Worm (Caenorhabditis elegans) whole organism, early embryonic: ENCODE results near the gene srd-8.

Source experiments
- B0310.2 ChIP-seq: sonication (generic microtip); optimal IDR thresholded peaks from 2 replicates; lab custom pipeline; 2016; ENCODE audit warnings: mild to moderate bottlenecking, missing genetic modification characterization, missing compliant biosample characterization
- F13C5.2 ChIP-seq: sonication (generic microtip); optimal IDR thresholded peaks from 2 replicates; lab custom pipeline; 2017; ENCODE audit warnings: mild to moderate bottlenecking, missing genetic modification characterization, inconsistent platforms, missing compliant biosample characterization
- aly-1 ChIP-seq: sonication (generic microtip); optimal IDR thresholded peaks from 2 replicates; lab custom pipeline; 2016; ENCODE audit warnings: missing genetic modification characterization, missing compliant biosample characterization
- ama-1 ChIP-seq: fragments of 150-350 bp; optimal IDR thresholded peaks from 2 replicates; lab custom pipeline; 2014
- ceh-13 ChIP-seq: fragments of 200-800 bp; sonication (Bioruptor generic); optimal IDR thresholded peaks from 2 replicates; lab custom pipeline; 2018; ENCODE audit warnings: mild to moderate bottlenecking, missing genetic modification characterization, missing compliant biosample characterization
- ceh-36 ChIP-seq: sonication (generic microtip); optimal IDR thresholded peaks from 2 replicates; lab custom pipeline; 2016; ENCODE audit warnings: missing genetic modification characterization, inconsistent platforms, missing compliant biosample characterization
- ets-7 ChIP-seq: sonication (generic microtip); optimal IDR thresholded peaks from 2 replicates; lab custom pipeline; 2016; ENCODE audit warnings: missing genotype, missing genetic modification characterization, missing compliant biosample characterization
- flt-1 ChIP-seq: fragments of 200-800 bp; sonication (Bioruptor generic); IDR thresholded peaks from 2 replicates; pipeline ENCODE4 v1.3.6; 2022; ENCODE audit warnings: missing genetic modification characterization, missing compliant biosample characterization
- hmbx-1 ChIP-seq: sonication (generic microtip); optimal IDR thresholded peaks from 2 replicates; lab custom pipeline; 2016; ENCODE audit warnings: mild to moderate bottlenecking, missing genetic modification characterization, missing compliant biosample characterization
- hmg-4 ChIP-seq: fragments of 200-800 bp; sonication (Bioruptor generic); optimal IDR thresholded peaks from 2 replicates; lab custom pipeline; 2018; ENCODE audit warnings: mild to moderate bottlenecking, missing genetic modification characterization, missing compliant biosample characterization
- hnd-1 ChIP-seq: sonication (generic microtip); optimal IDR thresholded peaks from 2 replicates; lab custom pipeline; 2016; ENCODE audit warnings: missing genetic modification characterization, missing compliant biosample characterization
- pes-1 ChIP-seq: fragments of 200-800 bp; sonication (Bioruptor generic); IDR thresholded peaks from 2 replicates; pipeline ENCODE4 v1.3.6; 2022; ENCODE audit warnings: missing genetic modification reagents, missing genetic modification characterization, missing compliant biosample characterization
- scrt-1 ChIP-seq: fragments of 200-800 bp; sonication (Bioruptor generic); IDR thresholded peaks from 2 replicates; pipeline ENCODE4 v1.3.6; 2022; ENCODE audit warnings: missing genetic modification characterization, missing compliant biosample characterization
- sea-1 ChIP-seq: fragments of 200-800 bp; sonication (Bioruptor generic); conservative IDR thresholded peaks from 2 replicates; pipeline ENCODE4 v1.3.6; 2022; ENCODE audit warnings: missing genetic modification characterization, missing compliant biosample characterization
- tbx-11 ChIP-seq: fragments of 200-800 bp; sonication (Bioruptor generic); IDR thresholded peaks from 2 replicates; pipeline ENCODE4 v1.3.6; 2022; ENCODE audit warnings: missing genetic modification characterization, missing compliant biosample characterization
- tbx-37 ChIP-seq: fragments of 200-800 bp; sonication (Bioruptor generic); conservative IDR thresholded peaks from 2 replicates; pipeline ENCODE4 v1.3.6; 2022; ENCODE audit warnings: missing genetic modification reagents, missing genetic modification characterization, missing compliant biosample characterization
- tra-4 ChIP-seq: sonication (generic microtip); optimal IDR thresholded peaks from 2 replicates; lab custom pipeline; 2017; ENCODE audit warnings: missing genetic modification characterization, missing compliant biosample characterization

srd-8 gene

DNA sequence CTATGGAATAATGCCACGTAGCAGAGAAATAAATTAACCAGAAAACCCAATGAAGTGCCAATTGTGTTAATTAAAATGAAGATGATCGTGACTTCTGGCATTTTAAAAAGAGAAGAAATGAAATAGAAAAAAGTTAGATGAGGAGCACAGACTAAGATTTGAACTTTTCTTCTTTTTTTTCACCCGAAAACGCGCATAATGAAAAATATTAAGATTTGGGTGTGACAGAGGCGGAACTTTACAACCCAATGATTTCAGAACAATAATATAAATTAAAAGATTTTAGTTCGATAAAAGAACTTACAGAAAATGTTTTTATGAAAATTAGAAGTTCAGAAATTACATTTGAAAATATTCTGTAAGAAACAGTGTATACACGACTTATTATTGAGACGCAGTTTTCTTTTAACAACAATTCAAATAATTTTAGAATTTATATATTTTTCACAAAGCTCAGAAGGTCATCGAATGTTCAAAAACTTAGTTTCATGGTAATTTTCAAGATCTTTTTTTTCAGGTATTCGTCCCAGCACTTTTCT lies at the start of gene srd-8, which contains the start of gene B0547.2:
srd-8 (minus strand) TSS at position 101 of the 539 bp plus-strand sequence.
B0547.2 (plus strand) TSS at position 489 of the 539 bp plus-strand sequence.
- TF ChIP-seq ceh-36 (tag; lab: Kevin White, UChicago), result no peak
- no peak for TF ChIP-seq scrt-1
- TF ChIP-seq hmbx-1 (tag; lab: Kevin White, UChicago), result no peak
- no peak for TF ChIP-seq hmg-4
- TF ChIP-seq ets-7, result no peak
- no peak for TF ChIP-seq flt-1 (GFP tag; lab: Robert Waterston, UW)
- TF ChIP-seq tra-4 (tag; lab: Kevin White, UChicago), result no peak
- TF ChIP-seq tbx-11, result no peak
- TF ChIP-seq F13C5.2, result no peak
- TF ChIP-seq hnd-1 (tag; lab: Kevin White, UChicago), result no peak
- TF ChIP-seq ceh-13 (GFP tag; lab: Kevin White, UChicago), result no peak
- no peak for TF ChIP-seq pes-1 (GFP tag; lab: Robert Waterston, UW)

DNA sequence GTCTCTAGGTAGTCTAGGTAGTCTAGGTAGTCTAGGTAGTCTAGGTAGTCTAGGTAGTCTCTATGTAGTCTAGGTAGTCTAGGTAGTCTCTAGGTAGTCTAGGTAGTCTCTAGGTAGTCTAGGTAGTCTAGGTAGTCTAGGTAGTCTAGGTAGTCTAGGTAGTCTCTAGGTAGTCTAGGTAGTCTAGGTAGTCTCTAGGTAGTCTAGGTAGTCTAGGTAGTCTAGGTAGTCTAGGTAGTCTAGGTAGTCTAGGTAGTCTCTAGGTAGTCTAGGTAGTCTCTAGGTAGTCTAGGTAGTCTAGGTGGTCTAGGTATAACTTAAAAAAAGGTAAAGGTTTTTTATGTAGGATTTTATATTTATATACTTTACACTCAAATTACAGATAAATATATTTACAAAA lies 45.8 kb upstream of the srd-8 start:
- TF ChIP-seq tbx-37, result peak; percentile 48; the same call in 1 of the 2 replicates
- peak; percentile 49; the same call in 1 of the 2 replicates for TF ChIP-seq flt-1 (GFP tag; lab: Robert Waterston, UW)

DNA sequence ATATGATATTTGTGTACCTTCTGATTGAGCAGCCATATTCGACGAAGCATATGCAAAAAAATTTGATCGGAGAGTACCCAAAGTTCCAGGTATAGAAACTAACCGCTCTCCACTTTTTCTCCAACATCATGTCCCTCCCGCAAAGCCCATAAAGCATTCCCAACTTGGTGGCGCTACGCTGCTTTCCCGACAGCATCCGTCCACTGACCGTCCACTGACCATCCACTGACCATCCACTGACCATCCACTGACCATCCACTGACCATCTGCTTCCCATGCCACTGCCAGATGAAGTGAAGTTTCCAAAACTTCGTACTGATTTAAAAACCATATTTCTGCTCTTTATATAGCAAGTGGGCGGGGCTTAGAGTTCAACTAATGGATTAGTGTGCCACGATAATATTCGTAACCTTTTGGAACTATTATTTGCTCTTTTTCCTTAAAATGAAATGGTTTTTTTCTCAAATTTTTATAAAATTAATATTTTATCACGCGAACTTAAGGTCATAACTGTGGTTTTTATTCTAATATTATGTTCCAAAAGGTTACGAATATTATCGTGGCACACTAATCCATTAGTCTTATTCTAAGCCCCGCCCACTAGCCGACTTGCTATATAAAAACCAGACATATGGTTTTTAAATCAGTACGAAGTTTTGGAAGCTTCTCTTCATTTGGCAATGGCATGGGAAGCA lies 45.1 kb upstream of the srd-8 start, which contains the start of gene C55C3.8:
C55C3.8 (plus strand) TSS at position 645 of the 695 bp plus-strand sequence.
- TF ChIP-seq scrt-1, result no peak
- TF ChIP-seq B0310.2 (tag; lab: Kevin White, UChicago), result no peak
- no peak for TF ChIP-seq hmbx-1 (tag; lab: Kevin White, UChicago)
- no peak for TF ChIP-seq sea-1
- no peak for TF ChIP-seq ama-1 (lab: Kevin White, UChicago)
- TF ChIP-seq ets-7, result no peak
- no peak for TF ChIP-seq ceh-13 (GFP tag; lab: Kevin White, UChicago)
- TF ChIP-seq pes-1 (GFP tag; lab: Robert Waterston, UW), result no peak
- TF ChIP-seq tbx-37, result no peak
- no peak for TF ChIP-seq hnd-1 (tag; lab: Kevin White, UChicago)
- no peak for TF ChIP-seq tbx-11
- no peak for TF ChIP-seq ceh-36 (tag; lab: Kevin White, UChicago)

DNA sequence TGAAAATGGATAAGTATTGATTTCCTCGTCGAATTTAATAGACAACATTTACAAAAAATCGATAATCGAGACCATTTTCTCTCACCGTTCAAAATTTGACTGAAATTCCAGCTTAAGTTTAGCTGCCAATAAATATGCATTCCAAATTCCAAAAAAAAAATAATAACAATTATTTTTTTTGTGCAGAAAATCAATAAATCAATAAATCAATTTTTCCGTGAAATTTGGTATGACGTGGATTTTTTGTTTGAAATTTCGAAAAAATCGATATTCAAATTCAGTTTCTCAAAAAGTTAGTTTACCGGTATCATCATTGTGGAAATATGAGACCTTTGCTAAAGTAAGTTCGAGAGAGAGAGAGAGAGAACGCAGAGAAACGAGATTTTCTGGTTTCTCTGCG lies 39.6 kb upstream of the srd-8 start, which contains the start of gene C55C3.3:
C55C3.3 (plus strand) TSS at position 274 of the 400 bp plus-strand sequence.
- TF ChIP-seq hnd-1 (tag; lab: Kevin White, UChicago) (no peak), hmg-4 (no peak), ceh-13 (GFP tag; lab: Kevin White, UChicago) (no peak), sea-1 (no peak), F13C5.2 (no peak), ets-7 (no peak)

DNA sequence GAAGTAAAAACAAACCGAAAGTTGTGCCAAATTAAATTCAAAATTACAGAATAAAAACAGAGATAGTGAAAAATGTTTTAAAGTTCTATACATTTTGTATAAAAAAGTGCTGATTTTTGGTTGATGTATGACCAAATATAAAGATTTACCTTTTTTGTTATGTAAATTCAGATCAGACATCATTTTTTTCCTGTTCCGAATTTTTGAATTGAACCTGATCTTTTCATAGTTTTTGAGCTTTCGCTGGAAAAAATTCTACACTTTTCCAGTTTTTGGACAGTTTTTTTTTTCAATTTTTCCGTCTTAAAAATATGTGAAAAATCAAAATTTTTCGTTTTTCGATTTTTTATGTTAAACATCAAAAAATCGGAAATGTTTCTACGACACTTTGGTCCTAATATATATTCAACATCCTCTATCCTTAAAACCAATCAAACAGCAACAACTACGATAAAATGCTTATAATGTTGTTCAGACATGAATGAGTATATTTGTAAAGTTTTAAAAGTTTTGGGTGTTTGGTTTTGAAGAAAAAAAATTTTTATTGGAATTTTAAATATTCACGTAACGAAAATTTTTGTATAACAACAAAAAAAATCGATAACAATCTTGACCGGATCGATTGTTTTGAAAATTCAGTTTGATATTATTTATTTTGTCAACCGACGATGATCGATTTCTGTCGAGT lies 37.3 kb upstream of the srd-8 start, which contains the start of the genes C55C3.7 and C55C3.6:
C55C3.7 (minus strand) TSS at position 101 of the 688 bp plus-strand sequence.
C55C3.6 (plus strand) TSS at position 638 of the 688 bp plus-strand sequence.
- TF ChIP-seq ceh-36 (tag; lab: Kevin White, UChicago) (no peak), sea-1 (no peak), hmbx-1 (tag; lab: Kevin White, UChicago) (no peak), ceh-13 (GFP tag; lab: Kevin White, UChicago) (no peak), hnd-1 (tag; lab: Kevin White, UChicago) (no peak), F13C5.2 (no peak), tbx-11 (no peak), ets-7 (no peak), hmg-4 (no peak), ama-1 (lab: Kevin White, UChicago) (no peak), B0310.2 (tag; lab: Kevin White, UChicago) (no peak), tra-4 (tag; lab: Kevin White, UChicago) (no peak), pes-1 (GFP tag; lab: Robert Waterston, UW) (no peak), scrt-1 (no peak), tbx-37 (no peak), flt-1 (GFP tag; lab: Robert Waterston, UW) (no peak)

DNA sequence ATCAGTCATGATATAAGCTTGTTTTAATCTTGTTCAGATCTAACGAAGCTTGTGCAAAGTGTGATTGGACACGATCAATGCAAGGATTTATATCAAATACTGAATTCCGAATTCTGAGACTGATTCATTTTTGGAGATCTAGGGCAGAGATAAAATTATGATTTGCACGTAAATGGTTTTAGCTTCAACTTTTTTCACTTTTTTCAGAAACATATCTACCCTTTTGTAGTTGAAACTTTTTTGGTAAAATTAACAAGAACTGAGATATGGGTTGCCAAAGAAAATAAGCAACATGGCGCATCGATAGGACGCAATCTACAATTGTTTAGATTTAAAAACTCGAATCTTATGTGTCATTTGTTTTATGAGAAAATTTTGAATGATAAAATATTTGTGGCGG lies 32.6 kb upstream of the srd-8 start, which contains the start of gene C55C3.4:
C55C3.4 (minus strand) TSS at position 101 of the 400 bp plus-strand sequence.
- TF ChIP-seq hmbx-1 (tag; lab: Kevin White, UChicago) (no peak), ets-7 (no peak), scrt-1 (no peak), pes-1 (GFP tag; lab: Robert Waterston, UW) (no peak), hnd-1 (tag; lab: Kevin White, UChicago) (no peak), tbx-37 (no peak), hmg-4 (no peak), aly-1 (no peak), sea-1 (no peak), tbx-11 (no peak), B0310.2 (tag; lab: Kevin White, UChicago) (no peak), ama-1 (lab: Kevin White, UChicago) (no peak), ceh-36 (tag; lab: Kevin White, UChicago) (no peak), ceh-13 (GFP tag; lab: Kevin White, UChicago) (no peak), F13C5.2 (no peak), flt-1 (GFP tag; lab: Robert Waterston, UW) (no peak)

DNA sequence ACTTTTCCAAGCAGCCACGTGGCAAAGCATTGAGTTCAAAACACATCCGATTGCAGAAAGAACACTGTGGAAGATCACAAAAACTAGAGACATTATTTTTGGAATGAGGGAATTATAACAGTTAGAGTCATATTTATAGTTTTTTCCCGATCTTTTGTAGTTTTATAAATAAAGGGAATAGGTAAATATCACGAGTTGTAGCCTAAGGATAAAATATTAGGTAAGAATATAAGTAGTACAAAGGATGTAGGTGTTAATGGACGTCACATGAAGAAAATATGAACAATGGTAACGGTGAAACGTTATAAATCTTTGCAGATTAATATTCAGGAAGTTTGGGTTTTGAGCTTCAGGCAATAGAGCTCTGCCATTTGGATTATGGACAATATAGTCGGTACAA lies 29.0 kb upstream of the srd-8 start, which contains the start of gene srd-5:
srd-5 (minus strand) TSS at position 101 of the 400 bp plus-strand sequence.
- TF ChIP-seq tbx-37, result no peak
- TF ChIP-seq ama-1 (lab: Kevin White, UChicago), result no peak
- no peak for TF ChIP-seq ets-7
- TF ChIP-seq hmg-4, result no peak
- no peak for TF ChIP-seq B0310.2 (tag; lab: Kevin White, UChicago)
- TF ChIP-seq hmbx-1 (tag; lab: Kevin White, UChicago), result no peak
- TF ChIP-seq ceh-36 (tag; lab: Kevin White, UChicago), result no peak
- TF ChIP-seq tbx-11, result no peak
- TF ChIP-seq flt-1 (GFP tag; lab: Robert Waterston, UW), result no peak
- TF ChIP-seq F13C5.2, result no peak
- no peak for TF ChIP-seq sea-1
- TF ChIP-seq hnd-1 (tag; lab: Kevin White, UChicago), result no peak
- TF ChIP-seq scrt-1, result no peak
- no peak for TF ChIP-seq aly-1
- TF ChIP-seq pes-1 (GFP tag; lab: Robert Waterston, UW), result no peak
- TF ChIP-seq ceh-13 (GFP tag; lab: Kevin White, UChicago), result no peak
- TF ChIP-seq tra-4 (tag; lab: Kevin White, UChicago), result no peak
